Fruit fly (Drosophila melanogaster): Measurements from ENCODE around the gene CG42816.

Gene CG42816

DNA sequence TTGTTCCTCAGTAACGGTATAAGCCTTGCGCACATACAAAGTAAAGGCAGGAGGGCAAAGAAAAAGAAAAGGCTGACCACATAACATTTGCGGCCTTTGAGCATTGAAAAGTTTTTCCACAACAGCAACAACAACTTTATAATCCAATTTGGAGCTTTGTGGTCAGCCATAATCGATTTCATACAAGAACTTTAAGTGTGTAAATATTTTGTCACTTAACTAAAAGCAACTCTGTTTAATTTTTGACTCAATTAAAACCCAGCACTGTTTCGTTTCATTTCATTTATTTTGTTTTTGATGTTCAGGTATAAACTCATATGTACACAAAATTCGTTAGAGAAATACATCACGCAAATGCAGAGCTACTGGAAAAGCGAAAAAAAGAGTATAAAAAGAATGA is at the start of gene CG42816:
Gene CG42816, minus strand, starts transcription at position 101 of the 400 bp plus-strand sequence.
- TF ChIP-seq grn (GFP tag; optimal IDR thresholded peaks at IDR 0.05): no peak
- TF ChIP-seq dm (GFP tag; optimal IDR thresholded peaks at IDR 0.05): no peak
- TF ChIP-seq Med (GFP tag): no peak
- TF ChIP-seq D19B (GFP tag; optimal IDR thresholded peaks at IDR 0.05): no peak
- TF ChIP-seq lbe (GFP tag; optimal IDR thresholded peaks at IDR 0.05): no peak
- no peak for TF ChIP-seq CG7271 (tag; optimal IDR thresholded peaks at IDR 0.05)
- no peak for TF ChIP-seq Fer2 (tag; optimal IDR thresholded peaks at IDR 0.05)
- no peak for TF ChIP-seq CG11398 (GFP tag; optimal IDR thresholded peaks at IDR 0.05)
- no peak for TF ChIP-seq tin (GFP tag; optimal IDR thresholded peaks at IDR 0.05)
- no peak for TF ChIP-seq Doc2 (GFP tag; IDR thresholded peaks at IDR 0.05)
- TF ChIP-seq Sry-β (GFP tag; optimal IDR thresholded peaks at IDR 0.05): no peak
- no peak for TF ChIP-seq Eip74EF (GFP tag; optimal IDR thresholded peaks at IDR 0.05)
- no peak for TF ChIP-seq knrl (GFP tag; IDR thresholded peaks at IDR 0.05; ENCODE audit: partially characterized antibody)

DNA sequence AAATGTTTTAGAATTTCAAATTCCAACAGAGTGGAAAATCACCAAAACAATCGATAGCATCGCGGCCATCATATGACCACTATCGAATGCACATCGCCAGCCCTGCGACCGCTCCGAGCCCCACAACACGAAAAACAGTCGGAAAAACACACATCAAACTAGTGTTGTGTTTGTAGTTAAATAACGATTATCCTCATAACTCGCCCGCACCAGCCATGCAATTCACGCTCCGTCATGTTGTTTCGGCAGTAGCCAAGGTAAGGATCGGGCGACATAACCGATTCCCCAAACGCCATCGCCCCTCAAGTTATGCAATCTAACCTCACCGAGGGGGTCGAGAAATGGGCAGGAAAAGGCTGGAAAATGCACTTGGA is 49.6 kb upstream of the CG42816 start:
- peak; percentile 61 for TF ChIP-seq YL-1 (GFP tag; optimal IDR thresholded peaks at IDR 0.05)
- TF ChIP-seq Drgx (GFP tag; IDR thresholded peaks at IDR 0.05): peak; percentile 20; the same call in 1 of the 2 replicates
- TF ChIP-seq vnd (GFP tag; IDR thresholded peaks at IDR 0.05; ENCODE audit: partially characterized antibody): peak; percentile 69
- TF ChIP-seq CG3163 (GFP tag; optimal IDR thresholded peaks at IDR 0.05): no peak
- no peak for TF ChIP-seq cas (GFP tag; IDR thresholded peaks at IDR 0.05)
- TF ChIP-seq CG5180 (GFP tag; optimal IDR thresholded peaks at IDR 0.05): peak; percentile 63
- TF ChIP-seq CG10274 (GFP tag; optimal IDR thresholded peaks at IDR 0.05): no peak
- peak; percentile 88 for TF ChIP-seq CG7928 (GFP tag; optimal IDR thresholded peaks at IDR 0.05)
- no peak for TF ChIP-seq CG6689 (GFP tag; IDR thresholded peaks at IDR 0.05)
- no peak for TF ChIP-seq CG12769 (tag; optimal IDR thresholded peaks at IDR 0.05)
- 0 out of 2 replicates have a peak, but pooled peaks have one; percentile 23 for TF ChIP-seq al (GFP tag; IDR thresholded peaks at IDR 0.05)
- TF ChIP-seq amos (GFP tag; IDR thresholded peaks at IDR 0.05; ENCODE audit: partially characterized antibody): peak; percentile 83
- TF ChIP-seq sug (tag; optimal IDR thresholded peaks at IDR 0.05): peak; percentile 57
- TF ChIP-seq mam (GFP tag; optimal IDR thresholded peaks at IDR 0.05): peak; percentile 21
- peak; percentile 66; the same call in 1 of the 3 replicates for TF ChIP-seq mld (GFP tag; IDR thresholded peaks at IDR 0.05; ENCODE audit: partially characterized antibody)
- peak; percentile 30 for TF ChIP-seq fu2 (GFP tag; optimal IDR thresholded peaks at IDR 0.05)
- no peak for TF ChIP-seq Dip2 (GFP tag; IDR thresholded peaks at IDR 0.05)
- peak; percentile 95 for TF ChIP-seq MESR4 (GFP tag; optimal IDR thresholded peaks at IDR 0.05)
- TF ChIP-seq Opbp (GFP tag; IDR thresholded peaks at IDR 0.05; ENCODE audit: partially characterized antibody): peak; percentile 84; the same call in 2 of the 3 replicates
- TF ChIP-seq crp (GFP tag; optimal IDR thresholded peaks at IDR 0.05): peak in 1 of 2 experiments; percentile 25
- no peak for TF ChIP-seq CG1792 (GFP tag; optimal IDR thresholded peaks at IDR 0.05)
- TF ChIP-seq zfh2 (GFP tag; optimal IDR thresholded peaks at IDR 0.05): peak; percentile 16
- no peak for TF ChIP-seq Ets65A (GFP tag)
- TF ChIP-seq CG5245 (GFP tag; optimal IDR thresholded peaks at IDR 0.05): no peak
- TF ChIP-seq CG12942 (GFP tag; optimal IDR thresholded peaks at IDR 0.05): no peak
- no peak for TF ChIP-seq cato (GFP tag; optimal IDR thresholded peaks at IDR 0.05; ENCODE audit: borderline replicate concordance)
- TF ChIP-seq Scr (GFP tag; IDR thresholded peaks at IDR 0.05; ENCODE audit: partially characterized antibody): peak; percentile 74
- no peak for TF ChIP-seq PHDP (tag; optimal IDR thresholded peaks at IDR 0.05)
- no peak for TF ChIP-seq scrt (GFP tag; optimal IDR thresholded peaks at IDR 0.05)
- TF ChIP-seq CG30020 (tag; optimal IDR thresholded peaks at IDR 0.05): no peak
- TF ChIP-seq ranshi (GFP tag; IDR thresholded peaks at IDR 0.05): no peak
- peak; percentile 5 for TF ChIP-seq Hsf (GFP tag; optimal IDR thresholded peaks at IDR 0.05)
- peak; percentile 87 for TF ChIP-seq CG6791 (GFP tag; IDR thresholded peaks at IDR 0.05; ENCODE audit: partially characterized antibody)
- peak; percentile 76 for TF ChIP-seq Dll (GFP tag; IDR thresholded peaks at IDR 0.05; ENCODE audit: partially characterized antibody)
- peak; percentile 29; the same call in 1 of the 3 replicates for TF ChIP-seq CG14860 (GFP tag; IDR thresholded peaks at IDR 0.05; ENCODE audit: partially characterized antibody)
- no peak for TF ChIP-seq p53 (GFP tag; optimal IDR thresholded peaks at IDR 0.05)

All from whole organism, embryonic.